Fruit fly (Drosophila melanogaster) whole organism, adult: Measurements from ENCODE around the gene Gr22c.

Experiments used
- CG7045 ChIP-seq: fragments of 200-800 bp; sonication (Bioruptor generic); optimal IDR thresholded peaks from 2 replicates; lab custom pipeline; 2017; ENCODE audit warnings: missing biosample characterization, mild to moderate bottlenecking, missing genetic modification characterization
- Mnt ChIP-seq: fragments of 200-800 bp; sonication (Bioruptor generic); optimal IDR thresholded peaks from 2 replicates; lab custom pipeline; 2016; ENCODE audit warnings: missing biosample characterization, mild to moderate bottlenecking, missing genetic modification characterization
- kay ChIP-seq: fragments of 200-800 bp; sonication (Bioruptor generic); peaks from one replicate; lab custom pipeline; 2016; ENCODE audit warnings: missing biosample characterization, missing genetic modification characterization, borderline replicate concordance
- pad ChIP-seq: fragments of 200-800 bp; sonication (Bioruptor generic); optimal IDR thresholded peaks from 3 replicates; lab custom pipeline; 2017; ENCODE audit warnings: missing biosample characterization, missing genetic modification characterization, mild to moderate bottlenecking, moderate library complexity, missing genetic modification reagents

DNA sequence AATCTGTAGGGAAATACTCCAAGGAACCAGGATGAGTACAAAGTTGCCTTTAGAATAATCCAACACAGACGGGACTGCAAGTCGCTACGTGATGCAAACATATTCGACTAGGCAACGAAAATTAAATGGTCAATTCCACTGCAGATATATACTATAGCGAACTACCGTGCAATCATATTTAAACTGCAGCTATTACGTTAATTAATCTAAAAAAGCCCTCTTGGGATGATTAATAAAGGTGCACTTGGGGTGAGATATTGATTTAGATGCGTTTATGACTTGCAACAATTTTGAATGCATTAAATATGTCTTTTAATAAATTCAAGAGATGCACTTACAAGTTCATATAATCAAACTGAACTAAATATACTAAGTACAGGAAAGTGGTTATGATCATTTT, at the start of gene Gr22c:
- TF ChIP-seq Mnt (GFP tag; lab: Kevin White, UChicago) (no peak), kay (GFP tag; lab: Kevin White, UChicago) (no peak), CG7045 (no peak), pad (GFP tag; lab: Kevin White, UChicago) (no peak)
